Fruit fly (Drosophila melanogaster): Measurements from ENCODE around the gene Targ1.

- no peak for TF ChIP-seq CG8478 (optimal IDR thresholded peaks at IDR 0.05)
- no peak for TF ChIP-seq CTCF (optimal IDR thresholded peaks at IDR 0.05)
These were observed 28.1 kb upstream of the Targ1 start for dm6 chr3L:21230762-21231161.
